Fruit fly (Drosophila melanogaster) whole organism, embryonic: ENCODE results near the gene CG12818.

ENCODE experiments used
- Atf-2 ChIP-seq: fragments of 200-800 bp; sonication (Bioruptor generic); optimal IDR thresholded peaks from 2 replicates; lab custom pipeline; 2016; ENCODE audit warnings: missing biosample characterization, missing genetic modification characterization
- CG10543 ChIP-seq: fragments of 200-800 bp; sonication (Bioruptor generic); optimal IDR thresholded peaks from 3 replicates; lab custom pipeline; 2017; ENCODE audit warnings: missing biosample characterization, mild to moderate bottlenecking, missing genetic modification characterization, moderate library complexity
- CG11093 ChIP-seq: fragments of 200-800 bp; sonication (Bioruptor generic); IDR thresholded peaks from 3 replicates; pipeline ENCODE4 v1.3.6; 2022; ENCODE audit warnings: missing biosample characterization, missing genetic modification characterization
- CG11560 ChIP-seq: fragments of 200-800 bp; sonication (Bioruptor generic); IDR thresholded peaks from 3 replicates; pipeline ENCODE4 v1.3.6; 2022; ENCODE audit warnings: missing biosample characterization, missing genetic modification characterization
- CG11695 ChIP-seq: fragments of 200-800 bp; sonication (Bioruptor generic); IDR thresholded peaks from 3 replicates; pipeline ENCODE4 v1.3.6; 2022; ENCODE audit warnings: missing biosample characterization, missing genetic modification characterization
- CG12219 ChIP-seq: fragments of 200-800 bp; sonication (Bioruptor generic); optimal IDR thresholded peaks from 3 replicates; lab custom pipeline; 2018; ENCODE audit warnings: missing biosample characterization, mild to moderate bottlenecking, missing genetic modification characterization
- CG12942 ChIP-seq: fragments of 200-800 bp; sonication (Bioruptor generic); optimal IDR thresholded peaks from 3 replicates; lab custom pipeline; 2016; ENCODE audit warnings: missing biosample characterization, missing genetic modification characterization
- CG14860 ChIP-seq: fragments of 200-800 bp; sonication (Bioruptor generic); IDR thresholded peaks from 3 replicates; pipeline ENCODE4 v1.3.6; 2022; ENCODE audit warnings: missing biosample characterization, missing genetic modification characterization; ENCODE audit not compliant: partially characterized antibody
- CG15073 ChIP-seq: fragments of 200-800 bp; sonication (Bioruptor generic); optimal IDR thresholded peaks from 2 replicates; lab custom pipeline; 2016; ENCODE audit warnings: missing biosample characterization, missing genetic modification characterization
- CG1647 ChIP-seq: fragments of 200-800 bp; sonication (Bioruptor generic); optimal IDR thresholded peaks from 3 replicates; lab custom pipeline; 2016; ENCODE audit warnings: missing biosample characterization, missing genetic modification characterization
- CG17361 ChIP-seq: fragments of 200-800 bp; sonication (Bioruptor generic); IDR thresholded peaks from 3 replicates; pipeline ENCODE4 v1.3.6; 2022; ENCODE audit warnings: missing biosample characterization, missing genetic modification characterization
- CG18599 ChIP-seq: fragments of 200-800 bp; sonication (Bioruptor generic); optimal IDR thresholded peaks from 3 replicates; lab custom pipeline; 2017; ENCODE audit warnings: missing biosample characterization, missing genetic modification characterization, mild to moderate bottlenecking, moderate library complexity, missing genetic modification reagents
- CG3163 ChIP-seq: fragments of 200-800 bp; sonication (Bioruptor generic); optimal IDR thresholded peaks from 3 replicates; lab custom pipeline; 2016; ENCODE audit warnings: missing biosample characterization, missing genetic modification characterization
- CG32767 ChIP-seq: fragments of 200-800 bp; sonication (Bioruptor generic); IDR thresholded peaks from 2 replicates; pipeline ENCODE4 v1.3.6; 2022; ENCODE audit warnings: missing biosample characterization, missing genetic modification characterization
- CG34422 ChIP-seq: fragments of 200-800 bp; sonication (Bioruptor generic); IDR thresholded peaks from 3 replicates; pipeline ENCODE4 v1.3.6; 2022; ENCODE audit warnings: missing biosample characterization, missing genetic modification characterization
- CG3838 ChIP-seq: fragments of 200-800 bp; sonication (Bioruptor generic); optimal IDR thresholded peaks from 3 replicates; lab custom pipeline; 2016; ENCODE audit warnings: missing biosample characterization, missing genetic modification characterization
- CG4854 ChIP-seq: fragments of 200-800 bp; sonication (Bioruptor generic); optimal IDR thresholded peaks from 2 replicates; lab custom pipeline; 2016; ENCODE audit warnings: missing biosample characterization, missing genetic modification characterization, inconsistent platforms
- CG6765 ChIP-seq: fragments of 200-800 bp; sonication (Bioruptor generic); optimal IDR thresholded peaks from 3 replicates; lab custom pipeline; 2017; ENCODE audit warnings: missing biosample characterization, mild to moderate bottlenecking, missing genetic modification characterization
- CG6854 ChIP-seq: fragments of 200-800 bp; sonication (Bioruptor generic); optimal IDR thresholded peaks from 3 replicates; lab custom pipeline; 2017; ENCODE audit warnings: missing biosample characterization, mild to moderate bottlenecking, missing genetic modification characterization
- CG7745 ChIP-seq: fragments of 200-800 bp; sonication (Bioruptor generic); optimal IDR thresholded peaks from 2 replicates; lab custom pipeline; 2018; ENCODE audit warnings: missing biosample characterization, mild to moderate bottlenecking, missing genetic modification characterization, moderate library complexity
- CoRest ChIP-seq: fragments of 200-800 bp; sonication (Bioruptor generic); optimal IDR thresholded peaks from 3 replicates; lab custom pipeline; 2018; ENCODE audit warnings: missing biosample characterization, mild to moderate bottlenecking, missing genetic modification characterization, moderate library complexity
- Elba2 ChIP-seq: fragments of 200-800 bp; sonication (Bioruptor generic); optimal IDR thresholded peaks from 3 replicates; lab custom pipeline; 2016; ENCODE audit warnings: missing biosample characterization, missing genetic modification characterization
- HLH3B ChIP-seq: fragments of 200-800 bp; sonication (Bioruptor generic); IDR thresholded peaks from 2 replicates; pipeline ENCODE4 v1.3.6; 2022; ENCODE audit warnings: missing biosample characterization, missing genetic modification characterization
- HLH54F ChIP-seq: fragments of 200-800 bp; sonication (Bioruptor generic); optimal IDR thresholded peaks from 3 replicates; lab custom pipeline; 2016; ENCODE audit warnings: missing biosample characterization, missing genetic modification characterization
- Mad ChIP-seq: fragments of 200-800 bp; sonication (Bioruptor generic); optimal IDR thresholded peaks from 2 replicates; lab custom pipeline; 2016; ENCODE audit warnings: missing biosample characterization, missing genetic modification characterization
- Max ChIP-seq: fragments of 200-800 bp; sonication (Bioruptor generic); optimal IDR thresholded peaks from 2 replicates; lab custom pipeline; 2016; ENCODE audit warnings: missing biosample characterization, mild to moderate bottlenecking, missing genetic modification characterization
- Mes4 ChIP-seq: fragments of 200-800 bp; sonication (Bioruptor generic); optimal IDR thresholded peaks from 2 replicates; lab custom pipeline; 2016; ENCODE audit warnings: missing biosample characterization, missing genetic modification characterization
- Optix ChIP-seq: fragments of 200-800 bp; sonication (Bioruptor generic); IDR thresholded peaks from 3 replicates; pipeline ENCODE4 v1.3.6; 2022; ENCODE audit warnings: missing biosample characterization, missing genetic modification characterization
- PHDP ChIP-seq: fragments of 200-800 bp; sonication (Bioruptor generic); optimal IDR thresholded peaks from 3 replicates; lab custom pipeline; 2018; ENCODE audit warnings: missing biosample characterization, mild to moderate bottlenecking, missing genetic modification characterization, moderate library complexity
- Scr ChIP-seq: fragments of 200-800 bp; sonication (Bioruptor generic); IDR thresholded peaks from 2 replicates; pipeline ENCODE4 v1.3.6; 2022; ENCODE audit warnings: missing biosample characterization, missing genetic modification characterization; ENCODE audit not compliant: partially characterized antibody
- Sry-δ ChIP-seq: fragments of 200-800 bp; sonication (Bioruptor generic); optimal IDR thresholded peaks from 2 replicates; lab custom pipeline; 2016; ENCODE audit warnings: missing biosample characterization, missing genetic modification characterization
- Xrp1 ChIP-seq: fragments of 200-800 bp; sonication (Bioruptor generic); IDR thresholded peaks from 2 replicates; pipeline ENCODE4 v1.3.6; 2022; ENCODE audit warnings: missing biosample characterization, missing genetic modification characterization
- amos ChIP-seq: fragments of 200-800 bp; sonication (Bioruptor generic); IDR thresholded peaks from 2 replicates; pipeline ENCODE4 v1.3.6; 2022; ENCODE audit warnings: missing biosample characterization, missing genetic modification characterization; ENCODE audit not compliant: partially characterized antibody
- ap ChIP-seq: fragments of 200-800 bp; sonication (Bioruptor generic); IDR thresholded peaks from 2 replicates; pipeline ENCODE4 v1.3.6; 2022; ENCODE audit warnings: missing biosample characterization, missing genetic modification characterization
- ato ChIP-seq: fragments of 200-800 bp; sonication (Bioruptor generic); IDR thresholded peaks from 2 replicates; pipeline ENCODE4 v1.3.6; 2022; ENCODE audit warnings: missing biosample characterization, missing genetic modification characterization; ENCODE audit not compliant: partially characterized antibody
- bowl ChIP-seq: fragments of 200-800 bp; sonication (Bioruptor generic); IDR thresholded peaks from 2 replicates; pipeline ENCODE4 v1.3.6; 2022; ENCODE audit warnings: missing biosample characterization, missing genetic modification characterization
- chm ChIP-seq: fragments of 200-800 bp; sonication (Bioruptor generic); IDR thresholded peaks from 2 replicates; pipeline ENCODE4 v1.3.6; 2022; ENCODE audit warnings: missing biosample characterization, missing genetic modification characterization
- dimm ChIP-seq: fragments of 200-800 bp; sonication (Bioruptor generic); IDR thresholded peaks from 2 replicates; pipeline ENCODE4 v1.3.6; 2022; ENCODE audit warnings: missing biosample characterization, missing genetic modification characterization
- disco-r ChIP-seq: fragments of 200-800 bp; sonication (Bioruptor generic); optimal IDR thresholded peaks from 2 replicates; lab custom pipeline; 2016; ENCODE audit warnings: missing biosample characterization, missing genetic modification characterization
- fu2 ChIP-seq: fragments of 200-800 bp; sonication (Bioruptor generic); optimal IDR thresholded peaks from 2 replicates; lab custom pipeline; 2016; ENCODE audit warnings: missing biosample characterization, missing genetic modification characterization
- gcm ChIP-seq: fragments of 200-800 bp; sonication (Bioruptor generic); optimal IDR thresholded peaks from 2 replicates; lab custom pipeline; 2019; ENCODE audit warnings: missing biosample characterization, mild to moderate bottlenecking, missing genetic modification characterization, moderate library complexity
- hkb ChIP-seq, 2 experiments: fragments of 200-800 bp in 1 of 2; fragments of >200 bp in 1 of 2; sonication (Bioruptor generic) in 1 of 2; IDR thresholded peaks in 1 of 2; optimal IDR thresholded peaks in 1 of 2; 2 replicates each; pipeline versions ENCODE4 v1.3.6 to Lab custom; 2017 to 2022; ENCODE audit warnings: missing biosample characterization in 1 of 2, missing genetic modification characterization in 1 of 2
- kah ChIP-seq: fragments of 200-800 bp; sonication (Bioruptor generic); optimal IDR thresholded peaks from 2 replicates; lab custom pipeline; 2018; ENCODE audit warnings: missing biosample characterization, mild to moderate bottlenecking, missing genetic modification characterization
- lilli ChIP-seq: fragments of 200-800 bp; sonication (Bioruptor generic); optimal IDR thresholded peaks from 3 replicates; lab custom pipeline; 2016; ENCODE audit warnings: missing biosample characterization, missing genetic modification characterization
- pho ChIP-seq: fragments of 200-800 bp; sonication (Bioruptor generic); optimal IDR thresholded peaks from 2 replicates; lab custom pipeline; 2016; ENCODE audit warnings: missing biosample characterization, missing genetic modification characterization
- sens ChIP-seq: fragments of 200-800 bp; sonication (Bioruptor generic); peaks from one replicate; lab custom pipeline; 2016; ENCODE audit warnings: missing biosample characterization, missing genetic modification characterization
- sisA ChIP-seq: fragments of 200-800 bp; sonication (Bioruptor generic); IDR thresholded peaks from 2 replicates; pipeline ENCODE4 v1.3.6; 2022; ENCODE audit warnings: missing biosample characterization, missing genetic modification characterization
- tx ChIP-seq: fragments of 200-800 bp; sonication (Bioruptor generic); optimal IDR thresholded peaks from 2 replicates; lab custom pipeline; 2016; ENCODE audit warnings: missing biosample characterization, missing genetic modification characterization
- vfl ChIP-seq: fragments of 200-800 bp; sonication (Bioruptor generic); optimal IDR thresholded peaks from 2 replicates; lab custom pipeline; 2016; ENCODE audit warnings: missing biosample characterization, missing genetic modification characterization
- zen2 ChIP-seq: fragments of 200-800 bp; sonication (Bioruptor generic); IDR thresholded peaks from 3 replicates; pipeline ENCODE4 v1.3.6; 2022; ENCODE audit warnings: missing biosample characterization, missing genetic modification characterization; ENCODE audit not compliant: partially characterized antibody

Gene CG12818

dm6 chr3R:10356563-10357363 is 25.4 kb downstream of the CG12818 start (continued):
- peak; percentile 77 for TF ChIP-seq Atf-2
- no peak for TF ChIP-seq dimm
- peak; percentile 49; the same call in 1 of the 3 replicates for TF ChIP-seq CG11093
- TF ChIP-seq Mes4: peak; percentile 67
- no peak for TF ChIP-seq CG32767
- peak; percentile 79 for TF ChIP-seq CG3838
- peak; percentile 84 for TF ChIP-seq CoRest
- peak; percentile 58 for TF ChIP-seq CG3163 (GFP tag; lab: Kevin White, UChicago)
- TF ChIP-seq HLH3B (GFP tag; lab: Robert Waterston, UW): no peak
- peak; percentile 29 for TF ChIP-seq CG1647 (GFP tag; lab: Kevin White, UChicago)
- TF ChIP-seq CG12219: peak; percentile 77
- peak; percentile 51 for TF ChIP-seq CG12942 (GFP tag; lab: Kevin White, UChicago)
- peak; percentile 46 for TF ChIP-seq CG10543 (GFP tag; lab: Kevin White, UChicago)
- TF ChIP-seq CG11560 (tag; lab: Robert Waterston, UW): no peak
- peak; percentile 44 for TF ChIP-seq CG4854 (GFP tag; lab: Kevin White, UChicago)
- TF ChIP-seq Elba2: no peak
- no peak for TF ChIP-seq CG11695 (GFP tag; lab: Robert Waterston, UW)
- no peak for TF ChIP-seq CG14860 (GFP tag; lab: Robert Waterston, UW)
- no peak for TF ChIP-seq CG34422 (GFP tag; lab: Robert Waterston, UW)
- peak; percentile 97 for TF ChIP-seq sens (GFP tag; lab: Kevin White, UChicago)
- peak; percentile 83 for TF ChIP-seq PHDP
- peak; percentile 26 for TF ChIP-seq kah (GFP tag; lab: Kevin White, UChicago)
- no peak for TF ChIP-seq ap (GFP tag; lab: Robert Waterston, UW)
- no peak for TF ChIP-seq CG7745 (tag; lab: Kevin White, UChicago)
- TF ChIP-seq amos (GFP tag; lab: Robert Waterston, UW): no peak
- peak; percentile 77 for TF ChIP-seq fu2 (GFP tag; lab: Kevin White, UChicago)
- peak; percentile 36 for TF ChIP-seq Sry-δ (GFP tag; lab: Kevin White, UChicago)
- peak; percentile 78 for TF ChIP-seq pho (GFP tag; lab: Kevin White, UChicago)
- peak; percentile 83 for TF ChIP-seq lilli (GFP tag; lab: Kevin White, UChicago)
- TF ChIP-seq chm (GFP tag; lab: Robert Waterston, UW): no peak
- TF ChIP-seq tx: peak; percentile 70
- no peak for TF ChIP-seq sisA (GFP tag; lab: Robert Waterston, UW)
- peak; percentile 81 for TF ChIP-seq CG6854
- no peak for TF ChIP-seq Xrp1
- peak; percentile 90 for TF ChIP-seq CG18599 (GFP tag; lab: Kevin White, UChicago)
- TF ChIP-seq CG6765: peak; percentile 32
- peak; percentile 90 for TF ChIP-seq CG15073
- no peak for TF ChIP-seq Scr (GFP tag; lab: Robert Waterston, UW)
- TF ChIP-seq gcm (GFP tag; lab: Kevin White, UChicago): peak; percentile 76
- TF ChIP-seq ato (GFP tag; lab: Robert Waterston, UW): no peak
- no peak for TF ChIP-seq bowl (GFP tag; lab: Robert Waterston, UW)
- peak; percentile 82 for TF ChIP-seq HLH54F
- no peak for TF ChIP-seq CG17361 (GFP tag; lab: Robert Waterston, UW)
- no peak for TF ChIP-seq Optix (GFP tag; lab: Robert Waterston, UW)
- peak; percentile 20 for TF ChIP-seq Mad
- TF ChIP-seq disco-r (GFP tag; lab: Kevin White, UChicago): peak; percentile 76
- TF ChIP-seq Max (GFP tag; lab: Kevin White, UChicago): peak; percentile 79
- peak; percentile 34 for TF ChIP-seq vfl (GFP tag; lab: Kevin White, UChicago)
- no peak for TF ChIP-seq hkb (optimal IDR thresholded peaks at IDR 0.05; lab: Kevin White, UChicago)
- no peak for TF ChIP-seq hkb (GFP tag; IDR thresholded peaks at IDR 0.05; lab: Robert Waterston, UW)
- TF ChIP-seq zen2: no peak
